Fruit fly (Drosophila melanogaster) whole organism, embryonic: ENCODE data around the gene Arp8.
A peak's percentile ranks its signal among the peaks of the same experiment; 100 is the strongest.

ENCODE experiments used
- Ada2b ChIP-seq: fragments of 200-800 bp; sonication (Bioruptor generic); IDR thresholded peaks from 2 replicates; pipeline ENCODE4 v1.3.6; 2022; ENCODE audit warnings: missing biosample characterization, missing genetic modification characterization
- Adf1 ChIP-seq: fragments of 200-800 bp; sonication (Bioruptor generic); IDR thresholded peaks from 2 replicates; pipeline ENCODE4 v1.3.6; 2022; ENCODE audit warnings: missing biosample characterization, missing genetic modification characterization
- CG1024 ChIP-seq: fragments of 200-800 bp; sonication (Bioruptor generic); IDR thresholded peaks from 2 replicates; pipeline ENCODE4 v1.3.6; 2022; ENCODE audit warnings: missing biosample characterization, missing genetic modification characterization
- CG10321 ChIP-seq: fragments of 200-800 bp; sonication (Bioruptor generic); IDR thresholded peaks from 2 replicates; pipeline ENCODE4 v1.3.6; 2022; ENCODE audit warnings: missing biosample characterization, missing genetic modification characterization
- CG10366 ChIP-seq: fragments of 200-800 bp; sonication (Bioruptor generic); IDR thresholded peaks from 2 replicates; pipeline ENCODE4 v1.3.6; 2022; ENCODE audit warnings: missing biosample characterization, missing genetic modification characterization
- CG10431 ChIP-seq: fragments of 200-800 bp; sonication (Bioruptor generic); optimal IDR thresholded peaks from 3 replicates; lab custom pipeline; 2018; ENCODE audit warnings: missing biosample characterization, mild to moderate bottlenecking, missing genetic modification characterization
- CG10462 ChIP-seq: fragments of 200-800 bp; sonication (Bioruptor generic); optimal IDR thresholded peaks from 2 replicates; lab custom pipeline; 2016; ENCODE audit warnings: missing biosample characterization, missing genetic modification characterization
- CG10654 ChIP-seq: fragments of 200-800 bp; sonication (Bioruptor generic); optimal IDR thresholded peaks from 2 replicates; lab custom pipeline; 2016; ENCODE audit warnings: missing biosample characterization, missing genetic modification characterization
- CG12071 ChIP-seq: fragments of 200-800 bp; sonication (Bioruptor generic); optimal IDR thresholded peaks from 3 replicates; lab custom pipeline; 2018; ENCODE audit warnings: missing biosample characterization, mild to moderate bottlenecking, missing genetic modification characterization
- CG12391 ChIP-seq: fragments of 200-800 bp; sonication (Bioruptor generic); optimal IDR thresholded peaks from 3 replicates; lab custom pipeline; 2018; ENCODE audit warnings: missing biosample characterization, mild to moderate bottlenecking, missing genetic modification characterization, moderate library complexity
- CG14441 ChIP-seq: fragments of 200-800 bp; sonication (Bioruptor generic); IDR thresholded peaks from 2 replicates; pipeline ENCODE4 v1.3.6; 2022; ENCODE audit warnings: missing biosample characterization, missing genetic modification characterization
- CG1647 ChIP-seq: fragments of 200-800 bp; sonication (Bioruptor generic); optimal IDR thresholded peaks from 3 replicates; lab custom pipeline; 2016; ENCODE audit warnings: missing biosample characterization, missing genetic modification characterization
- CG16779 ChIP-seq: fragments of 200-800 bp; sonication (Bioruptor generic); IDR thresholded peaks from 2 replicates; pipeline ENCODE4 v1.3.6; 2022; ENCODE audit warnings: missing biosample characterization, missing genetic modification characterization
- CG17612 ChIP-seq: fragments of 200-800 bp; sonication (Bioruptor generic); IDR thresholded peaks from 2 replicates; pipeline ENCODE4 v1.3.6; 2022; ENCODE audit warnings: missing biosample characterization, missing genetic modification characterization
- CG3065 ChIP-seq: fragments of 200-800 bp; sonication (Bioruptor generic); optimal IDR thresholded peaks from 2 replicates; lab custom pipeline; 2016; ENCODE audit warnings: missing biosample characterization, missing genetic modification characterization
- CG32767 ChIP-seq: fragments of 200-800 bp; sonication (Bioruptor generic); IDR thresholded peaks from 2 replicates; pipeline ENCODE4 v1.3.6; 2022; ENCODE audit warnings: missing biosample characterization, missing genetic modification characterization
- CG32772 ChIP-seq: fragments of 200-800 bp; sonication (Bioruptor generic); IDR thresholded peaks from 2 replicates; pipeline ENCODE4 v1.3.6; 2022; ENCODE audit warnings: missing biosample characterization, missing genetic modification characterization
- CG33557 ChIP-seq: fragments of 200-800 bp; sonication (Bioruptor generic); optimal IDR thresholded peaks from 2 replicates; lab custom pipeline; 2019; ENCODE audit warnings: missing biosample characterization, mild to moderate bottlenecking, missing genetic modification characterization, moderate library complexity
- CG3407 ChIP-seq: fragments of 200-800 bp; sonication (Bioruptor generic); optimal IDR thresholded peaks from 2 replicates; lab custom pipeline; 2018; ENCODE audit warnings: missing biosample characterization, mild to moderate bottlenecking, missing genetic modification characterization
- CG34224 ChIP-seq: fragments of 200-800 bp; sonication (Bioruptor generic); IDR thresholded peaks from 3 replicates; pipeline ENCODE4 v1.3.6; 2022; ENCODE audit warnings: missing biosample characterization, missing genetic modification characterization; ENCODE audit not compliant: partially characterized antibody
- CG4360 ChIP-seq: fragments of 200-800 bp; sonication (Bioruptor generic); IDR thresholded peaks from 2 replicates; pipeline ENCODE4 v1.3.6; 2022; ENCODE audit warnings: missing biosample characterization, missing genetic modification characterization
- CG6272 ChIP-seq: fragments of 200-800 bp; sonication (Bioruptor generic); IDR thresholded peaks from 2 replicates; pipeline ENCODE4 v1.3.6; 2022; ENCODE audit warnings: missing biosample characterization, missing genetic modification characterization
- CHES-1-like ChIP-seq: fragments of 200-800 bp; sonication (Bioruptor generic); optimal IDR thresholded peaks from 2 replicates; lab custom pipeline; 2016; ENCODE audit warnings: missing biosample characterization, missing genetic modification characterization
- D19B ChIP-seq: fragments of 200-800 bp; sonication (Bioruptor generic); optimal IDR thresholded peaks from 2 replicates; lab custom pipeline; 2017; ENCODE audit warnings: missing biosample characterization, mild to moderate bottlenecking, missing genetic modification characterization
- Dbx ChIP-seq: fragments of 200-800 bp; sonication (Bioruptor generic); IDR thresholded peaks from 3 replicates; pipeline ENCODE4 v1.3.6; 2022; ENCODE audit warnings: missing biosample characterization, missing genetic modification characterization
- Doc3 ChIP-seq: fragments of 200-800 bp; sonication (Bioruptor generic); IDR thresholded peaks from 3 replicates; pipeline ENCODE4 v1.3.6; 2022; ENCODE audit warnings: missing biosample characterization, missing genetic modification characterization; ENCODE audit not compliant: partially characterized antibody
- H2.0 ChIP-seq: fragments of 200-800 bp; sonication (Bioruptor generic); IDR thresholded peaks from 2 replicates; pipeline ENCODE4 v1.3.6; 2022; ENCODE audit warnings: missing biosample characterization, missing genetic modification characterization
- Ptx1 ChIP-seq: fragments of 200-800 bp; sonication (Bioruptor generic); IDR thresholded peaks from 2 replicates; pipeline ENCODE4 v1.3.6; 2022; ENCODE audit warnings: missing biosample characterization, missing genetic modification characterization
- Scr ChIP-seq: fragments of 200-800 bp; sonication (Bioruptor generic); IDR thresholded peaks from 2 replicates; pipeline ENCODE4 v1.3.6; 2022; ENCODE audit warnings: missing biosample characterization, missing genetic modification characterization; ENCODE audit not compliant: partially characterized antibody
- Sin3A ChIP-seq: fragments of >200 bp; optimal IDR thresholded peaks from 2 replicates; lab custom pipeline; 2018
- Xrp1 ChIP-seq: fragments of 200-800 bp; sonication (Bioruptor generic); IDR thresholded peaks from 2 replicates; pipeline ENCODE4 v1.3.6; 2022; ENCODE audit warnings: missing biosample characterization, missing genetic modification characterization
- ab ChIP-seq: fragments of 200-800 bp; sonication (Bioruptor generic); optimal IDR thresholded peaks from 2 replicates; lab custom pipeline; 2016; ENCODE audit warnings: missing biosample characterization, missing genetic modification characterization
- al ChIP-seq: fragments of 200-800 bp; sonication (Bioruptor generic); IDR thresholded peaks from 2 replicates; pipeline ENCODE4 v1.3.6; 2022; ENCODE audit warnings: missing biosample characterization, missing genetic modification characterization
- aop ChIP-seq: fragments of 200-800 bp; sonication (Bioruptor generic); IDR thresholded peaks from 2 replicates; pipeline ENCODE4 v1.3.6; 2022; ENCODE audit warnings: missing biosample characterization, missing genetic modification characterization
- ara ChIP-seq: fragments of 200-800 bp; sonication (Bioruptor generic); IDR thresholded peaks from 2 replicates; pipeline ENCODE4 v1.3.6; 2022; ENCODE audit warnings: missing biosample characterization, missing genetic modification characterization
- bcd ChIP-seq: fragments of 200-800 bp; sonication (Bioruptor generic); optimal IDR thresholded peaks from 2 replicates; lab custom pipeline; 2017; ENCODE audit warnings: missing biosample characterization, mild to moderate bottlenecking, missing genetic modification characterization
- cad ChIP-seq: fragments of >200 bp; optimal IDR thresholded peaks from 2 replicates; lab custom pipeline; 2017; ENCODE audit warnings: missing biosample characterization, missing genetic modification characterization
- cas ChIP-seq: fragments of 200-800 bp; sonication (Bioruptor generic); IDR thresholded peaks from 2 replicates; pipeline ENCODE4 v1.3.6; 2022; ENCODE audit warnings: missing biosample characterization, missing genetic modification characterization
- ci ChIP-seq: fragments of 200-800 bp; sonication (Bioruptor generic); IDR thresholded peaks from 3 replicates; pipeline ENCODE4 v1.3.6; 2022; ENCODE audit warnings: missing biosample characterization, missing genetic modification characterization
- crol ChIP-seq: fragments of 200-800 bp; sonication (Bioruptor generic); IDR thresholded peaks from 2 replicates; pipeline ENCODE4 v1.3.6; 2022; ENCODE audit warnings: missing biosample characterization, missing genetic modification characterization
- danr ChIP-seq: fragments of 200-800 bp; sonication (Bioruptor generic); IDR thresholded peaks from 2 replicates; pipeline ENCODE4 v1.3.6; 2022; ENCODE audit warnings: missing biosample characterization, missing genetic modification characterization
- gcm ChIP-seq: fragments of 200-800 bp; sonication (Bioruptor generic); optimal IDR thresholded peaks from 2 replicates; lab custom pipeline; 2019; ENCODE audit warnings: missing biosample characterization, mild to moderate bottlenecking, missing genetic modification characterization, moderate library complexity
- jumu ChIP-seq: fragments of 200-800 bp; sonication (Bioruptor generic); optimal IDR thresholded peaks from 3 replicates; lab custom pipeline; 2016; ENCODE audit warnings: missing biosample characterization, missing genetic modification characterization
- kay ChIP-seq: fragments of 200-800 bp; sonication (Bioruptor generic); optimal IDR thresholded peaks from 2 replicates; lab custom pipeline; 2016; ENCODE audit warnings: missing biosample characterization, missing genetic modification characterization
- ken ChIP-seq: fragments of 200-800 bp; sonication (Bioruptor generic); IDR thresholded peaks from 3 replicates; pipeline ENCODE4 v1.3.6; 2022; ENCODE audit warnings: missing biosample characterization, missing genetic modification characterization
- lilli ChIP-seq: fragments of 200-800 bp; sonication (Bioruptor generic); optimal IDR thresholded peaks from 3 replicates; lab custom pipeline; 2016; ENCODE audit warnings: missing biosample characterization, missing genetic modification characterization
- mam ChIP-seq: fragments of 200-800 bp; sonication (Bioruptor generic); optimal IDR thresholded peaks from 3 replicates; lab custom pipeline; 2016; ENCODE audit warnings: missing biosample characterization, missing genetic modification characterization
- nerfin-1 ChIP-seq: fragments of 200-800 bp; sonication (Bioruptor generic); optimal IDR thresholded peaks from 3 replicates; lab custom pipeline; 2019; ENCODE audit warnings: missing biosample characterization, mild to moderate bottlenecking, missing genetic modification characterization, moderate library complexity
- otp ChIP-seq: fragments of 200-800 bp; sonication (Bioruptor generic); IDR thresholded peaks from 3 replicates; pipeline ENCODE4, ENCODE4 v1.3.6; 2022; ENCODE audit warnings: missing biosample characterization, missing genetic modification characterization
- repo ChIP-seq: fragments of 200-800 bp; sonication (Bioruptor generic); optimal IDR thresholded peaks from 2 replicates; lab custom pipeline; 2016; ENCODE audit warnings: missing biosample characterization, missing genetic modification characterization
- sr ChIP-seq: fragments of 200-800 bp; sonication (Bioruptor generic); IDR thresholded peaks from 3 replicates; pipeline ENCODE4 v1.3.6; 2022; ENCODE audit warnings: missing biosample characterization, missing genetic modification characterization
- tup ChIP-seq: fragments of 200-800 bp; sonication (Bioruptor generic); optimal IDR thresholded peaks from 2 replicates; lab custom pipeline; 2016; ENCODE audit warnings: missing biosample characterization, mild to moderate bottlenecking, missing genetic modification characterization, moderate library complexity

Gene Arp8

dm6 chrX:17880269-17880889 is 19.8 kb upstream of the Arp8 start (continued):
- TF ChIP-seq CG12071 (GFP tag; lab: Kevin White, UChicago) (peak; percentile 95), aop (peak; percentile 84), CG3407 (GFP tag; lab: Kevin White, UChicago) (peak; percentile 90), Ada2b (GFP tag; lab: Robert Waterston, UW) (peak; percentile 95), D19B (GFP tag; lab: Kevin White, UChicago) (peak; percentile 79), bcd (GFP tag; lab: Kevin White, UChicago) (peak; percentile 93), ci (GFP tag; lab: Robert Waterston, UW) (peak; percentile 98), H2.0 (peak; percentile 97), cad (GFP tag; lab: Kevin White, UChicago) (no peak), Dbx (peak; percentile 94), cas (GFP tag; lab: Robert Waterston, UW) (peak; percentile 88), CG10654 (peak; percentile 85), Doc3 (no peak), kay (peak; percentile 92), ab (GFP tag; lab: Kevin White, UChicago) (peak; percentile 92), otp (GFP tag; lab: Robert Waterston, UW) (peak; percentile 95), CG1024 (GFP tag; lab: Robert Waterston, UW) (peak; percentile 87), repo (GFP tag; lab: Kevin White, UChicago) (peak; percentile 78), CG3065 (GFP tag; lab: Kevin White, UChicago) (peak; percentile 87), gcm (GFP tag; lab: Kevin White, UChicago) (peak; percentile 90), CG32767 (GFP tag; lab: Robert Waterston, UW) (peak; percentile 92), jumu (GFP tag; lab: Kevin White, UChicago) (peak; percentile 97), tup (peak; percentile 95), CG33557 (GFP tag; lab: Kevin White, UChicago) (peak; percentile 70), ken (peak; percentile 97), CG17612 (GFP tag; lab: Robert Waterston, UW) (peak; percentile 92), lilli (GFP tag; lab: Kevin White, UChicago) (peak; percentile 98), al (GFP tag; lab: Robert Waterston, UW) (peak; percentile 93), danr (GFP tag; lab: Robert Waterston, UW) (peak; percentile 91), Xrp1 (GFP tag; lab: Robert Waterston, UW) (peak; percentile 94), CG10462 (GFP tag; lab: Kevin White, UChicago) (peak; percentile 89), crol (GFP tag; lab: Robert Waterston, UW) (peak; percentile 72), CG6272 (peak; percentile 89), nerfin-1 (tag; lab: Kevin White, UChicago) (peak; percentile 84), CG12391 (tag; lab: Kevin White, UChicago) (peak; percentile 94), Scr (GFP tag; lab: Robert Waterston, UW) (no peak), CG32772 (GFP tag; lab: Robert Waterston, UW) (peak; percentile 97), CG4360 (GFP tag; lab: Robert Waterston, UW) (peak; percentile 71; the same call in 1 of the 2 replicates), ara (GFP tag; lab: Robert Waterston, UW) (peak; percentile 94), CHES-1-like (GFP tag; lab: Kevin White, UChicago) (peak; percentile 95), CG16779 (GFP tag; lab: Robert Waterston, UW) (peak; percentile 92), Ptx1 (GFP tag; lab: Robert Waterston, UW) (peak; percentile 97), Adf1 (GFP tag; lab: Robert Waterston, UW) (peak; percentile 81), sr (GFP tag; lab: Robert Waterston, UW) (peak; percentile 69; the same call in 2 of the 3 replicates), CG10366 (peak; percentile 96), CG14441 (GFP tag; lab: Robert Waterston, UW) (peak; percentile 97), CG10321 (GFP tag; lab: Robert Waterston, UW) (peak; percentile 72), CG1647 (peak; percentile 91), CG34224 (no peak), mam (GFP tag; lab: Kevin White, UChicago) (peak; percentile 98), Sin3A (lab: Kevin White, UChicago) (no peak), CG10431 (GFP tag; lab: Kevin White, UChicago) (peak; percentile 87)
